Fruit fly (Drosophila melanogaster): ENCODE data around the gene jvl.

The jvl gene

dm6 chr3R:14817721-14818215 is 76.4 kb downstream of the jvl start (continued):
- no peak for TF ChIP-seq cyc (GFP tag; optimal IDR thresholded peaks at IDR 0.05)
- peak; percentile 38 for TF ChIP-seq Sox102F (GFP tag; optimal IDR thresholded peaks at IDR 0.05)
- TF ChIP-seq CG6854 (GFP tag; optimal IDR thresholded peaks at IDR 0.05) = peak; percentile 32
- TF ChIP-seq CG11902 (GFP tag; optimal IDR thresholded peaks at IDR 0.05) = no peak
- TF ChIP-seq CG3032 (tag; optimal IDR thresholded peaks at IDR 0.05) = no peak
- peak; percentile 20 for TF ChIP-seq CG16779 (tag; optimal IDR thresholded peaks at IDR 0.05)
- peak; percentile 45 for TF ChIP-seq CG3919 (GFP tag; optimal IDR thresholded peaks at IDR 0.05)
- no peak for TF ChIP-seq CG31627 (GFP tag; optimal IDR thresholded peaks at IDR 0.05)
- TF ChIP-seq CG32006 (GFP tag; optimal IDR thresholded peaks at IDR 0.05) = no peak
- no peak for TF ChIP-seq Ets96B (tag; optimal IDR thresholded peaks at IDR 0.05)
- TF ChIP-seq CG6163 (GFP tag; IDR thresholded peaks at IDR 0.05) = peak; percentile 48; the same call in 2 of the 3 replicates
- no peak for TF ChIP-seq fd85E (GFP tag; optimal IDR thresholded peaks at IDR 0.05)
- TF ChIP-seq OdsH (GFP tag; optimal IDR thresholded peaks at IDR 0.05) = no peak
- no peak for TF ChIP-seq acj6 (GFP tag; optimal IDR thresholded peaks at IDR 0.05)
- peak; percentile 49 for TF ChIP-seq CG1621 (tag; optimal IDR thresholded peaks at IDR 0.05)
- TF ChIP-seq CG10669 (GFP tag; optimal IDR thresholded peaks at IDR 0.05) = no peak
- no peak for TF ChIP-seq fd59A (GFP tag; optimal IDR thresholded peaks at IDR 0.05)
- TF ChIP-seq CG11762 (GFP tag; optimal IDR thresholded peaks at IDR 0.05; ENCODE audit: insufficient read depth) = no peak
- TF ChIP-seq CG6808 (GFP tag; optimal IDR thresholded peaks at IDR 0.05) = no peak
- no peak for TF ChIP-seq CG6276 (GFP tag; optimal IDR thresholded peaks at IDR 0.05)
- TF ChIP-seq Eip75B (GFP tag; optimal IDR thresholded peaks at IDR 0.05) = no peak
- TF ChIP-seq Sox15 (GFP tag; optimal IDR thresholded peaks at IDR 0.05) = no peak
- TF ChIP-seq eg (GFP tag; IDR thresholded peaks at IDR 0.05) = peak; percentile 8; the same call in 1 of the 3 replicates

- TF ChIP-seq ss (GFP tag; optimal IDR thresholded peaks at IDR 0.05) (peak in 1 of 2 experiments; percentile 13), dsx (GFP tag; optimal IDR thresholded peaks at IDR 0.05; ENCODE audit: poor library complexity, severe bottlenecking) (peak; percentile 8), CG6163 (GFP tag; IDR thresholded peaks at IDR 0.05) (peak; percentile 47; the same call in 1 of the 3 replicates), esn (GFP tag; optimal IDR thresholded peaks at IDR 0.05) (no peak), vri (GFP tag; optimal IDR thresholded peaks at IDR 0.05) (peak; percentile 82), Blimp-1 (GFP tag; optimal IDR thresholded peaks at IDR 0.05) (no peak), dac (GFP tag; optimal IDR thresholded peaks at IDR 0.05) (no peak), fkh (GFP tag; optimal IDR thresholded peaks at IDR 0.05) (peak; percentile 50), pdm3 (GFP tag; optimal IDR thresholded peaks at IDR 0.05) (no peak), CG6792 (GFP tag; optimal IDR thresholded peaks at IDR 0.05) (no peak), CG15336 (GFP tag; IDR thresholded peaks at IDR 0.05) (peak; percentile 61), eg (GFP tag; IDR thresholded peaks at IDR 0.05) (peak; percentile 42; the same call in 2 of the 3 replicates), Ets96B (tag; optimal IDR thresholded peaks at IDR 0.05) (peak; percentile 3), CG9139 (GFP tag; optimal IDR thresholded peaks at IDR 0.05) (no peak), Eip78C (GFP tag) (peak; percentile 76), Lpt (GFP tag; optimal IDR thresholded peaks at IDR 0.05) (peak; percentile 1), CG8119 (GFP tag; IDR thresholded peaks at IDR 0.05) (peak; percentile 45; the same call in 1 of the 3 replicates), CG4318 (GFP tag; optimal IDR thresholded peaks at IDR 0.05) (no peak), CG3919 (GFP tag; optimal IDR thresholded peaks at IDR 0.05) (peak; percentile 23)
Observed at dm6 chr3R:14819711-14820153, 78.3 kb downstream of the jvl start.

dm6 chr3R:14821175-14821574 is 79.8 kb downstream of the jvl start:
- TF ChIP-seq CG9139 (GFP tag; optimal IDR thresholded peaks at IDR 0.05) (no peak), fkh (GFP tag; optimal IDR thresholded peaks at IDR 0.05) (peak; percentile 14)

Measured in whole organism, prepupa.